Worm (Caenorhabditis elegans) whole organism, young adult: ENCODE data around the gene nhx-5.

ENCODE experiments used
- B0035.1 ChIP-seq: sonication (generic microtip); optimal IDR thresholded peaks from 2 replicates; lab custom pipeline; 2016; ENCODE audit warnings: missing genetic modification characterization, mild to moderate bottlenecking, missing compliant biosample characterization, missing genotype, missing genetic modification reagents
- B0261.1 ChIP-seq: sonication (generic microtip); optimal IDR thresholded peaks from 2 replicates; lab custom pipeline; 2016; ENCODE audit warnings: mild to moderate bottlenecking, missing genetic modification characterization, moderate library complexity, missing compliant biosample characterization
- F10E7.11 ChIP-seq: sonication (generic microtip); optimal IDR thresholded peaks from 2 replicates; lab custom pipeline; 2017; ENCODE audit warnings: mild to moderate bottlenecking, missing genetic modification characterization, moderate library complexity, missing compliant biosample characterization
- F22D6.2 ChIP-seq: sonication (generic microtip); optimal IDR thresholded peaks from 2 replicates; lab custom pipeline; 2016; ENCODE audit warnings: mild to moderate bottlenecking, missing genetic modification characterization, missing compliant biosample characterization
- F33H1.4 ChIP-seq: fragments of 200-800 bp; sonication (Bioruptor generic); IDR thresholded peaks from 2 replicates; pipeline ENCODE4 v1.3.6; 2022; ENCODE audit warnings: missing genetic modification reagents, missing genetic modification characterization, missing compliant biosample characterization
- F39B2.1 ChIP-seq: fragments of 200-800 bp; sonication (Bioruptor generic); IDR thresholded peaks from 2 replicates; pipeline ENCODE4 v1.3.6; 2022; ENCODE audit warnings: missing genetic modification reagents, missing genetic modification characterization, missing compliant biosample characterization
- F49E8.2 ChIP-seq: sonication (generic microtip); optimal IDR thresholded peaks from 3 replicates; lab custom pipeline; 2017; ENCODE audit warnings: missing genetic modification characterization, mild to moderate bottlenecking, missing compliant biosample characterization, antibody characterized with exemption, moderate library complexity; ENCODE audit not compliant: insufficient read depth
- T26A5.8 ChIP-seq: sonication (generic microtip); optimal IDR thresholded peaks from 2 replicates; lab custom pipeline; 2016; ENCODE audit warnings: missing genetic modification characterization, missing compliant biosample characterization
- Y67H2A.10 ChIP-seq: fragments of 200-800 bp; sonication (Bioruptor generic); conservative IDR thresholded peaks from 2 replicates; pipeline ENCODE4 v1.3.6; 2022; ENCODE audit warnings: missing genetic modification reagents, missing genetic modification characterization, missing compliant biosample characterization
- Y95B8A.8 ChIP-seq: fragments of 200-800 bp; sonication (Bioruptor generic); IDR thresholded peaks from 2 replicates; pipeline ENCODE4 v1.3.6; 2022; ENCODE audit warnings: missing genetic modification reagents, missing genetic modification characterization, missing compliant biosample characterization
- ama-1 ChIP-seq, 3 experiments: fragments of 150-350 bp in 1 of 3; sonication (generic microtip) in 2 of 3; optimal IDR thresholded peaks; 2 replicates each; lab custom pipeline; 2014 to 2018; ENCODE audit warnings: missing biosample characterization in 2 of 3, missing genetic modification characterization in 2 of 3, missing genetic modification reagents in 2 of 3
- aptf-3 ChIP-seq: fragments of 200-800 bp; sonication (Bioruptor generic); IDR thresholded peaks from 2 replicates; pipeline ENCODE4 v1.3.6; 2022; ENCODE audit warnings: missing genetic modification characterization, missing compliant biosample characterization
- ccch-3 ChIP-seq: fragments of 200-800 bp; sonication (Bioruptor generic); optimal IDR thresholded peaks from 2 replicates; lab custom pipeline; 2018; ENCODE audit warnings: mild to moderate bottlenecking, missing genetic modification characterization, missing compliant biosample characterization
- cebp-1 ChIP-seq, 2 experiments: fragments of 200-800 bp in 1 of 2; sonication (Bioruptor generic) in 1 of 2; sonication (generic microtip) in 1 of 2; IDR thresholded peaks in 1 of 2; optimal IDR thresholded peaks in 1 of 2; 2 replicates each; pipeline versions ENCODE4 v1.3.6 to Lab custom; 2017 to 2022; ENCODE audit warnings: missing compliant biosample characterization in 2 of 2, missing genetic modification characterization in 2 of 2, mild to moderate bottlenecking in 1 of 2, missing genetic modification reagents in 1 of 2, moderate library complexity in 1 of 2
- ceh-79 ChIP-seq: sonication (generic microtip); optimal IDR thresholded peaks from 2 replicates; lab custom pipeline; 2017; ENCODE audit warnings: mild to moderate bottlenecking, missing genetic modification characterization, missing compliant biosample characterization
- chd-7 ChIP-seq: sonication (generic microtip); optimal IDR thresholded peaks from 2 replicates; lab custom pipeline; 2016; ENCODE audit warnings: mild to moderate bottlenecking, missing genetic modification characterization, moderate library complexity, missing compliant biosample characterization
- efl-1 ChIP-seq: fragments of 150-350 bp; optimal IDR thresholded peaks from 2 replicates; lab custom pipeline; 2014; ENCODE audit warnings: missing biosample characterization, missing genetic modification reagents, missing genetic modification characterization
- egl-18 ChIP-seq: fragments of 200-800 bp; sonication (Bioruptor generic); IDR thresholded peaks from 2 replicates; pipeline ENCODE4 v1.3.6; 2022; ENCODE audit warnings: missing genetic modification reagents, missing genetic modification characterization, missing compliant biosample characterization
- egl-44 ChIP-seq: fragments of 200-800 bp; sonication (Bioruptor generic); IDR thresholded peaks from 2 replicates; pipeline ENCODE4 v1.3.6; 2022; ENCODE audit warnings: missing genetic modification reagents, missing genetic modification characterization, missing compliant biosample characterization
- egrh-3 ChIP-seq: fragments of 200-800 bp; sonication (Bioruptor generic); IDR thresholded peaks from 2 replicates; pipeline ENCODE4 v1.3.6; 2022; ENCODE audit warnings: missing genetic modification reagents, missing genetic modification characterization, missing compliant biosample characterization
- hmg-1.2 ChIP-seq: fragments of 200-800 bp; sonication (Bioruptor generic); IDR thresholded peaks from 2 replicates; pipeline ENCODE4 v1.3.6; 2022; ENCODE audit warnings: missing genetic modification reagents, missing genetic modification characterization, missing compliant biosample characterization
- hrde-1 ChIP-seq: sonication (generic microtip); optimal IDR thresholded peaks from 2 replicates; lab custom pipeline; 2016; ENCODE audit warnings: missing genetic modification characterization, mild to moderate bottlenecking, missing compliant biosample characterization, moderate library complexity, missing genotype, missing genetic modification reagents, borderline replicate concordance
- hsf-1 ChIP-seq: fragments of 200-800 bp; sonication (Bioruptor generic); IDR thresholded peaks from 2 replicates; pipeline ENCODE4 v1.3.6; 2022; ENCODE audit warnings: missing genetic modification reagents, missing genetic modification characterization, missing compliant biosample characterization
- lag-1 ChIP-seq: fragments of 200-800 bp; sonication (Bioruptor generic); IDR thresholded peaks from 2 replicates; pipeline ENCODE4 v1.3.6; 2022; ENCODE audit warnings: missing genetic modification reagents, missing genetic modification characterization, missing compliant biosample characterization
- let-526 ChIP-seq: fragments of 200-800 bp; sonication (Bioruptor generic); IDR thresholded peaks from 2 replicates; pipeline ENCODE4 v1.3.6; 2022; ENCODE audit warnings: missing genetic modification reagents, missing genetic modification characterization, missing compliant biosample characterization
- mes-4 ChIP-seq: sonication (generic microtip); optimal IDR thresholded peaks from 2 replicates; lab custom pipeline; 2016; ENCODE audit warnings: missing genotype, missing genetic modification characterization, missing compliant biosample characterization
- nhr-80 ChIP-seq: sonication (generic microtip); optimal IDR thresholded peaks from 2 replicates; lab custom pipeline; 2016; ENCODE audit warnings: missing genetic modification characterization, missing compliant biosample characterization
- pbrm-1 ChIP-seq: fragments of 200-800 bp; sonication (Bioruptor generic); IDR thresholded peaks from 2 replicates; pipeline ENCODE4 v1.3.6; 2022; ENCODE audit warnings: missing genetic modification reagents, missing genetic modification characterization, missing compliant biosample characterization
- rpc-1 ChIP-seq, 2 experiments: fragments of 150-350 bp in 1 of 2; sonication (generic microtip) in 1 of 2; optimal IDR thresholded peaks; 2 replicates each; lab custom pipeline; 2014 to 2018; ENCODE audit warnings: missing biosample characterization in 1 of 2, missing genetic modification characterization in 1 of 2, missing genetic modification reagents in 1 of 2, missing genotype in 1 of 2
- sptf-2 ChIP-seq: fragments of 200-800 bp; sonication (Bioruptor generic); optimal IDR thresholded peaks from 2 replicates; lab custom pipeline; 2018; ENCODE audit warnings: mild to moderate bottlenecking, missing genetic modification characterization, missing compliant biosample characterization
- xnd-1 ChIP-seq: sonication (generic microtip); optimal IDR thresholded peaks from 2 replicates; lab custom pipeline; 2016; ENCODE audit warnings: missing genotype, missing genetic modification reagents, missing genetic modification characterization, missing compliant biosample characterization
- ztf-28 ChIP-seq: fragments of 200-800 bp; sonication (Bioruptor generic); IDR thresholded peaks from 2 replicates; pipeline ENCODE4 v1.3.6; 2022; ENCODE audit warnings: missing genetic modification reagents, missing genetic modification characterization, missing compliant biosample characterization
- ztf-3 ChIP-seq: fragments of 200-800 bp; sonication (Bioruptor generic); optimal IDR thresholded peaks from 2 replicates; lab custom pipeline; 2018; ENCODE audit warnings: mild to moderate bottlenecking, missing genetic modification characterization, missing compliant biosample characterization
- ztf-6 ChIP-seq: fragments of 200-800 bp; sonication (Bioruptor generic); IDR thresholded peaks from 2 replicates; pipeline ENCODE4 v1.3.6; 2022; ENCODE audit warnings: missing genetic modification reagents, missing genetic modification characterization, missing compliant biosample characterization

nhx-5 gene

ce11 chrX:10597554-10598191, 20.9 kb downstream of the nhx-5 start:
- TF ChIP-seq ztf-28 (GFP tag; lab: Robert Waterston, UW) (no peak), B0261.1 (tag; lab: Kevin White, UChicago) (no peak), F10E7.11 (tag; lab: Kevin White, UChicago) (no peak), F49E8.2 (tag; lab: Kevin White, UChicago) (no peak), nhr-80 (tag; lab: Kevin White, UChicago) (peak; percentile 31), hmg-1.2 (peak; percentile 72; the same call in 1 of the 2 replicates), F39B2.1 (GFP tag; lab: Robert Waterston, UW) (no peak), ceh-79 (no peak), Y95B8A.8 (GFP tag; lab: Robert Waterston, UW) (no peak), pbrm-1 (GFP tag; lab: Robert Waterston, UW) (no peak), F33H1.4 (no peak)

ce11 chrX:10599719-10600155, 23.0 kb downstream of the nhx-5 start:
- no peak for TF ChIP-seq sptf-2 (GFP tag; lab: Kevin White, UChicago)
- TF ChIP-seq ama-1 (optimal IDR thresholded peaks at IDR 0.05; lab: Kevin White, UChicago) = no peak
- no peak for TF ChIP-seq ama-1 (GFP tag; optimal IDR thresholded peaks at IDR 0.05; lab: Kevin White, UChicago)
- no peak for TF ChIP-seq egl-44 (GFP tag; lab: Robert Waterston, UW)
- TF ChIP-seq B0035.1 (tag; lab: Kevin White, UChicago) = no peak
- no peak for TF ChIP-seq F39B2.1 (GFP tag; lab: Robert Waterston, UW)
- no peak for TF ChIP-seq Y67H2A.10 (GFP tag; lab: Robert Waterston, UW)

ce11 chrX:10604386-10604785, 27.6 kb downstream of the nhx-5 start, which contains the start of gene flp-19:
flp-19 (plus strand) TSS chrX:10604686.
- TF ChIP-seq ztf-6 = no peak
- no peak for TF ChIP-seq cebp-1 (GFP tag; IDR thresholded peaks at IDR 0.05; lab: Robert Waterston, UW)
- no peak for TF ChIP-seq cebp-1 (tag; optimal IDR thresholded peaks at IDR 0.05; lab: Kevin White, UChicago)
- no peak for TF ChIP-seq T26A5.8
- TF ChIP-seq ccch-3 (GFP tag; lab: Kevin White, UChicago) = no peak
- no peak for TF ChIP-seq egl-18 (GFP tag; lab: Robert Waterston, UW)
- no peak for TF ChIP-seq lag-1 (GFP tag; lab: Robert Waterston, UW)
- no peak for TF ChIP-seq egrh-3 (GFP tag; lab: Robert Waterston, UW)
- TF ChIP-seq hrde-1 (tag; lab: Kevin White, UChicago) = no peak
- no peak for TF ChIP-seq F22D6.2
- no peak for TF ChIP-seq chd-7 (tag; lab: Kevin White, UChicago)
- TF ChIP-seq efl-1 (GFP tag; lab: Kevin White, UChicago) = no peak
- no peak for TF ChIP-seq B0261.1 (tag; lab: Kevin White, UChicago)
- TF ChIP-seq xnd-1 (tag; lab: Kevin White, UChicago) = no peak
- no peak for TF ChIP-seq rpc-1 (optimal IDR thresholded peaks at IDR 0.05; lab: Kevin White, UChicago)
- TF ChIP-seq rpc-1 (tag; optimal IDR thresholded peaks at IDR 0.05; lab: Kevin White, UChicago) = no peak
- no peak for TF ChIP-seq aptf-3 (GFP tag; lab: Robert Waterston, UW)
- TF ChIP-seq ztf-3 (GFP tag; lab: Kevin White, UChicago) = no peak
- no peak for TF ChIP-seq mes-4 (tag; lab: Kevin White, UChicago)
- no peak for TF ChIP-seq Y95B8A.8 (GFP tag; lab: Robert Waterston, UW)
- TF ChIP-seq hsf-1 (GFP tag; lab: Robert Waterston, UW) = no peak
- no peak for TF ChIP-seq let-526
- TF ChIP-seq, all 124 proteins: peak for 0
